Fruit fly (Drosophila melanogaster): Measurements from ENCODE around the gene CG11722.

- TF ChIP-seq CG17806 (tag; optimal IDR thresholded peaks at IDR 0.05): no peak
- no peak for TF ChIP-seq D1 (tag; optimal IDR thresholded peaks at IDR 0.05)
Measured at dm6 chr3R:10070817-10071216, 25.5 kb upstream of the CG11722 start, which contains the start of gene nerfin-2.
